Worm (Caenorhabditis elegans): ENCODE data around the gene F49F1.11.

ce11 chrIV:4099773-4100172 lies 41.4 kb downstream of the F49F1.11 start:
- TF ChIP-seq lin-39 (tag; optimal IDR thresholded peaks at IDR 0.05) (no peak), egl-27 (tag; optimal IDR thresholded peaks at IDR 0.05) (no peak), nhr-76 (tag; optimal IDR thresholded peaks at IDR 0.05) (no peak), nhr-41 (GFP tag; IDR thresholded peaks at IDR 0.05) (no peak)

All from whole organism, L4 larva.